Worm (Caenorhabditis elegans) whole organism, early embryonic: ENCODE data around the gene npp-27.

ENCODE experiments used
- B0310.2 ChIP-seq: sonication (generic microtip); optimal IDR thresholded peaks from 2 replicates; lab custom pipeline; 2016; ENCODE audit warnings: mild to moderate bottlenecking, missing genetic modification characterization, missing compliant biosample characterization
- F13C5.2 ChIP-seq: sonication (generic microtip); optimal IDR thresholded peaks from 2 replicates; lab custom pipeline; 2017; ENCODE audit warnings: mild to moderate bottlenecking, missing genetic modification characterization, inconsistent platforms, missing compliant biosample characterization
- aly-1 ChIP-seq: sonication (generic microtip); optimal IDR thresholded peaks from 2 replicates; lab custom pipeline; 2016; ENCODE audit warnings: missing genetic modification characterization, missing compliant biosample characterization
- ama-1 ChIP-seq: fragments of 150-350 bp; optimal IDR thresholded peaks from 2 replicates; lab custom pipeline; 2014
- ceh-13 ChIP-seq: fragments of 200-800 bp; sonication (Bioruptor generic); optimal IDR thresholded peaks from 2 replicates; lab custom pipeline; 2018; ENCODE audit warnings: mild to moderate bottlenecking, missing genetic modification characterization, missing compliant biosample characterization
- ets-7 ChIP-seq: sonication (generic microtip); optimal IDR thresholded peaks from 2 replicates; lab custom pipeline; 2016; ENCODE audit warnings: missing genotype, missing genetic modification characterization, missing compliant biosample characterization
- flt-1 ChIP-seq: fragments of 200-800 bp; sonication (Bioruptor generic); IDR thresholded peaks from 2 replicates; pipeline ENCODE4 v1.3.6; 2022; ENCODE audit warnings: missing genetic modification characterization, missing compliant biosample characterization
- hnd-1 ChIP-seq: sonication (generic microtip); optimal IDR thresholded peaks from 2 replicates; lab custom pipeline; 2016; ENCODE audit warnings: missing genetic modification characterization, missing compliant biosample characterization
- sea-1 ChIP-seq: fragments of 200-800 bp; sonication (Bioruptor generic); conservative IDR thresholded peaks from 2 replicates; pipeline ENCODE4 v1.3.6; 2022; ENCODE audit warnings: missing genetic modification characterization, missing compliant biosample characterization
- tbx-11 ChIP-seq: fragments of 200-800 bp; sonication (Bioruptor generic); IDR thresholded peaks from 2 replicates; pipeline ENCODE4 v1.3.6; 2022; ENCODE audit warnings: missing genetic modification characterization, missing compliant biosample characterization
- tbx-37 ChIP-seq: fragments of 200-800 bp; sonication (Bioruptor generic); conservative IDR thresholded peaks from 2 replicates; pipeline ENCODE4 v1.3.6; 2022; ENCODE audit warnings: missing genetic modification reagents, missing genetic modification characterization, missing compliant biosample characterization

DNA sequence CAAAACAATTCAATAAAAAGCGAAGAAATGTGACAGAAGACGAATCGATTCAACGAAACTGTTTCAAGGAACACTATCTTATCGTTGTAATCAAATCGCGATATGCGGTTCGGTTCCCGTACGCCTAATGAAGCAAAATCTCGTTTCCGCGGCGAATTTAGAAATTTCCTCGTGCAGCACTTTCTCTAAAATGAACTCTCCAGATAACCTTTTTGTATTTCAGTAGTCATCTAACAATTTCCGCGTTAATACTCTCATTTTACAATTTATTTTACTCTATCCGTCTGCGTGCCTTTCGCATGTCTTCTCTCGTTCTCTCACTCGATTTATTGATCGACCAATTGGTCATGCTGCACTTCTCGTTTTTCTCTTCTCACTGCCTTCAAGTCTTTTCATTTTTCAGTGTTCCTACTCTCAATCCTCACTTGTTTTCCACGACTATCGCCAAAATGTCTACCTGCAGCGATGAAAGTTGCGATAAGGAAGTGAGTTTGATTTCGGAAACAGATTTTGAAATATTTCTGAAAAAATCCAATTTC lies at the start of gene npp-27, which contains the start of gene ntl-4:
- TF ChIP-seq ceh-13 (GFP tag; lab: Kevin White, UChicago) (no peak), ama-1 (lab: Kevin White, UChicago) (no peak), B0310.2 (no peak), flt-1 (GFP tag; lab: Robert Waterston, UW) (no peak), aly-1 (tag; lab: Kevin White, UChicago) (no peak), hnd-1 (tag; lab: Kevin White, UChicago) (no peak), tbx-37 (GFP tag; lab: Robert Waterston, UW) (no peak), sea-1 (GFP tag; lab: Robert Waterston, UW) (no peak), tbx-11 (GFP tag; lab: Robert Waterston, UW) (no peak), ets-7 (no peak), F13C5.2 (tag; lab: Kevin White, UChicago) (no peak)
